Worm (Caenorhabditis elegans) whole organism, late embryonic: ENCODE results near the gene Y82E9BR.20.

ENCODE experiments used
- K02D7.2 ChIP-seq: sonication (generic microtip); optimal IDR thresholded peaks from 2 replicates; lab custom pipeline; 2017; ENCODE audit warnings: mild to moderate bottlenecking, missing genetic modification characterization, missing compliant biosample characterization
- pha-4 ChIP-seq: fragments of 150-350 bp; optimal IDR thresholded peaks from 2 replicates; lab custom pipeline; 2018; ENCODE audit warnings: missing biosample characterization, missing genetic modification reagents, missing genetic modification characterization
- unc-86 ChIP-seq: sonication (generic microtip); optimal IDR thresholded peaks from 2 replicates; lab custom pipeline; 2016; ENCODE audit warnings: missing genetic modification characterization, missing compliant biosample characterization
- ztf-16 ChIP-seq: sonication (generic microtip); optimal IDR thresholded peaks from 2 replicates; lab custom pipeline; 2017; ENCODE audit warnings: missing genetic modification characterization, missing compliant biosample characterization

DNA sequence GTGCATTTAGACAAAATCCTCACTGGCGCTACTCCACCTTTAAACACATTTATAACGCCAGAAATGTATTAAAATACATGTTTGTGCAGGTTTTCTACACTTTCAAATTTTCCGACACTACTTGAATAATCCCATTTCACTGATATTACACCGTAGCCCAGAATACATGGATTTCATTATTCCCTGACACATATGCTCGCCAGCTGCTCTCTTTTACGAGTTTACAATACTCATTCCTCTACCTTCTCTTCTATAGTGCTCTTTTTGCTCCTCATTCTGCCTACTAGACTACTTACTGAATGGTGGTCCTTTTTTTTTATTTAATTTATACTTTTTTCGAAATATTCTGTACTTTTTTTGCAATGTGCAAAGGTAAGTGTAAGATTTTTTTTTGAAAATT, 1.6 kb upstream of the Y82E9BR.20 start:
- no peak for TF ChIP-seq pha-4 (tag; lab: Kevin White, UChicago)
- TF ChIP-seq K02D7.2 (tag; lab: Kevin White, UChicago), result no peak
- TF ChIP-seq unc-86 (tag; lab: Kevin White, UChicago), result no peak
- TF ChIP-seq ztf-16 (tag; lab: Kevin White, UChicago), result no peak
